Worm (Caenorhabditis elegans) whole organism, mixed stage, embryonic: ENCODE data around the gene C50E3.13.

Source experiments
- ceh-39 ChIP-seq: fragments of 150-350 bp; optimal IDR thresholded peaks from 2 replicates; lab custom pipeline; 2014; ENCODE audit warnings: missing biosample characterization, missing genetic modification characterization
- elt-3 ChIP-seq: fragments of 150-350 bp; optimal IDR thresholded peaks from 2 replicates; lab custom pipeline; 2014; ENCODE audit warnings: missing biosample characterization, missing genetic modification characterization
- ham-2 ChIP-seq: fragments of 200-800 bp; sonication (Bioruptor generic); optimal IDR thresholded peaks from 2 replicates; lab custom pipeline; 2018; ENCODE audit warnings: mild to moderate bottlenecking, missing genetic modification characterization, missing compliant biosample characterization
- lsy-2 ChIP-seq: fragments of 150-350 bp; optimal IDR thresholded peaks from 2 replicates; lab custom pipeline; 2014; ENCODE audit warnings: missing biosample characterization, missing genetic modification characterization
- nhr-12 ChIP-seq: fragments of 150-350 bp; optimal IDR thresholded peaks from 2 replicates; lab custom pipeline; 2014; ENCODE audit warnings: missing biosample characterization, missing genetic modification characterization
- pha-4 ChIP-seq: fragments of 150-350 bp; optimal IDR thresholded peaks from 2 replicates; lab custom pipeline; 2018; ENCODE audit warnings: missing biosample characterization, missing genetic modification reagents, missing genetic modification characterization
- snpc-4 ChIP-seq: fragments of 150-350 bp; optimal IDR thresholded peaks from 2 replicates; lab custom pipeline; 2014; ENCODE audit warnings: missing biosample characterization, missing genetic modification characterization
- tbx-8 ChIP-seq: fragments of 200-800 bp; sonication (Bioruptor generic); optimal IDR thresholded peaks from 2 replicates; lab custom pipeline; 2018; ENCODE audit warnings: mild to moderate bottlenecking, missing genetic modification characterization, moderate library complexity, missing compliant biosample characterization
- unc-120 ChIP-seq: sonication (generic microtip); optimal IDR thresholded peaks from 2 replicates; lab custom pipeline; 2017; ENCODE audit warnings: missing genetic modification characterization, missing compliant biosample characterization; ENCODE audit not compliant: poor library complexity, severe bottlenecking
- unc-62 ChIP-seq: fragments of 150-350 bp; optimal IDR thresholded peaks from 2 replicates; lab custom pipeline; 2014; ENCODE audit warnings: missing biosample characterization, missing genetic modification reagents, missing genetic modification characterization
- ztf-11 ChIP-seq: fragments of 150-350 bp; optimal IDR thresholded peaks from 2 replicates; lab custom pipeline; 2014; ENCODE audit warnings: missing biosample characterization, missing genetic modification characterization

DNA sequence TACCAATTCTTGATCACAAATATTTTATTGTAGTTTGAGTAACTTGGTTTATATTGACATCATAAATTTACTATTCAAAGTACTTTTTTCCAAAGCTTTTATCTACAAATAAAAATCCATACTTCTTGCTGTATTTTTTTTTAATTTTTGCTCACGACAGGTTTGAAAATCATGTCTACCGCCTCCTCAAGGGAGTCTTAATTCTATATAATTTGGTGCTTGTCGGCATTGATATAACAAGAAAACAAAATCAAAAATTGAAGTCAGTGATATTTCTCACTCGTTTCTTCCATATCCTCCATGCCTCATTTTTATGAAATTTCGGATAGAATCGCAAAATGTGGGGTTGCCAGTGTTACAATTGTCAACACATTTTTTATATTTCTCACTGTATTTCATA lies 21.4 kb upstream of the C50E3.13 start, which contains the start of gene str-47:
- TF ChIP-seq ztf-11 (tag; lab: Kevin White, UChicago) (no peak), ham-2 (GFP tag; lab: Kevin White, UChicago) (no peak), elt-3 (tag; lab: Kevin White, UChicago) (no peak), nhr-12 (no peak), snpc-4 (tag; lab: Kevin White, UChicago) (no peak), tbx-8 (GFP tag; lab: Kevin White, UChicago) (no peak), unc-62 (GFP tag; lab: Kevin White, UChicago) (no peak), lsy-2 (tag; lab: Kevin White, UChicago) (no peak), ceh-39 (tag; lab: Kevin White, UChicago) (no peak), pha-4 (tag; lab: Kevin White, UChicago) (no peak), unc-120 (no peak)
